Worm (Caenorhabditis elegans) whole organism, L3 larva: ENCODE data around the gene acs-17.

ENCODE experiments used
- ZK546.5 ChIP-seq: sonication (generic microtip); optimal IDR thresholded peaks from 2 replicates; lab custom pipeline; 2017; ENCODE audit warnings: missing biosample characterization, missing genetic modification characterization
- ama-1 ChIP-seq: fragments of 150-350 bp; optimal IDR thresholded peaks from 2 replicates; lab custom pipeline; 2018
- egl-27 ChIP-seq: sonication (generic microtip); optimal IDR thresholded peaks from 4 replicates; lab custom pipeline; 2017; ENCODE audit warnings: missing biosample characterization, missing genetic modification reagents, missing genetic modification characterization
- elt-1 ChIP-seq: fragments of 150-350 bp; optimal IDR thresholded peaks from 2 replicates; lab custom pipeline; 2014; ENCODE audit warnings: missing biosample characterization, missing genetic modification characterization
- elt-3 ChIP-seq, 3 experiments: fragments of 150-350 bp in 1 of 3; sonication (generic microtip) in 2 of 3; optimal IDR thresholded peaks; 2 replicates in 2 of 3; 4 replicates in 1 of 3; lab custom pipeline; 2014 to 2017; ENCODE audit warnings: missing biosample characterization in 3 of 3, missing genetic modification characterization in 3 of 3
- jun-1 ChIP-seq: fragments of 150-350 bp; optimal IDR thresholded peaks from 2 replicates; lab custom pipeline; 2014; ENCODE audit warnings: missing biosample characterization, missing genetic modification reagents, missing genetic modification characterization
- lin-15B ChIP-seq: fragments of 150-350 bp; optimal IDR thresholded peaks from 2 replicates; lab custom pipeline; 2014; ENCODE audit warnings: missing biosample characterization, missing genetic modification characterization
- lin-39 ChIP-seq: fragments of 150-350 bp; optimal IDR thresholded peaks from 2 replicates; lab custom pipeline; 2018; ENCODE audit warnings: missing biosample characterization, missing genetic modification reagents, missing genetic modification characterization
- pha-4 ChIP-seq: fragments of 150-350 bp; optimal IDR thresholded peaks from 2 replicates; lab custom pipeline; 2014; ENCODE audit warnings: missing biosample characterization, missing genetic modification reagents, missing genetic modification characterization
- pqm-1 ChIP-seq: fragments of 150-350 bp; optimal IDR thresholded peaks from 2 replicates; lab custom pipeline; 2017; ENCODE audit warnings: missing biosample characterization, missing genetic modification characterization, inconsistent platforms
- snpc-4 ChIP-seq: fragments of 150-350 bp; optimal IDR thresholded peaks from 2 replicates; lab custom pipeline; 2014; ENCODE audit warnings: missing biosample characterization, missing genetic modification characterization
- tbx-2 ChIP-seq: sonication (generic microtip); optimal IDR thresholded peaks from 2 replicates; lab custom pipeline; 2016; ENCODE audit warnings: mild to moderate bottlenecking, missing genetic modification characterization, missing compliant biosample characterization
- unc-62 ChIP-seq: fragments of 150-350 bp; sonication (generic microtip); optimal IDR thresholded peaks from 4 replicates; lab custom pipeline; 2014; ENCODE audit warnings: missing biosample characterization, missing genetic modification reagents, missing genetic modification characterization
- zag-1 ChIP-seq: fragments of 150-350 bp; optimal IDR thresholded peaks from 2 replicates; lab custom pipeline; 2014; ENCODE audit warnings: missing biosample characterization, missing genetic modification characterization

ce11 chrX:5981698-5982097 is 37.4 kb upstream of the acs-17 start:
- TF ChIP-seq elt-3 (tag; optimal IDR thresholded peaks at IDR 0.05; lab: Kevin White, UChicago) (no peak), zag-1 (no peak), unc-62 (GFP tag; lab: Kevin White, UChicago) (no peak), elt-1 (tag; lab: Kevin White, UChicago) (no peak), lin-15B (no peak), ZK546.5 (tag; lab: Kevin White, UChicago) (no peak), snpc-4 (tag; lab: Kevin White, UChicago) (no peak), egl-27 (tag; lab: Kevin White, UChicago) (no peak), pha-4 (tag; lab: Kevin White, UChicago) (no peak), jun-1 (tag; lab: Kevin White, UChicago) (no peak), tbx-2 (tag; lab: Kevin White, UChicago) (no peak), pqm-1 (tag; lab: Kevin White, UChicago) (no peak), ama-1 (lab: Kevin White, UChicago) (no peak), lin-39 (tag; lab: Kevin White, UChicago) (peak; percentile 23)
